Fruit fly (Drosophila melanogaster) whole organism, adult: ENCODE results near the gene CG3213.

Experiments
- CG11617 ChIP-seq: fragments of 200-800 bp; sonication (Bioruptor generic); optimal IDR thresholded peaks from 2 replicates; lab custom pipeline; 2017; ENCODE audit warnings: mild to moderate bottlenecking, missing biosample characterization, missing genetic modification reagents, missing genetic modification characterization
- CG12768 ChIP-seq: fragments of 200-800 bp; sonication (Bioruptor generic); optimal IDR thresholded peaks from 2 replicates; lab custom pipeline; 2017; ENCODE audit warnings: missing biosample characterization, missing genetic modification characterization, mild to moderate bottlenecking, moderate library complexity, missing genetic modification reagents
- CG14711 ChIP-seq: fragments of 200-800 bp; sonication (Bioruptor generic); optimal IDR thresholded peaks from 2 replicates; lab custom pipeline; 2018; ENCODE audit warnings: missing biosample characterization, mild to moderate bottlenecking, missing genetic modification characterization, moderate library complexity
- CG1620 ChIP-seq: fragments of 200-800 bp; sonication (Bioruptor generic); optimal IDR thresholded peaks from 2 replicates; lab custom pipeline; 2016; ENCODE audit warnings: missing biosample characterization, missing genetic modification characterization
- CG33017 ChIP-seq: fragments of 200-800 bp; sonication (Bioruptor generic); optimal IDR thresholded peaks from 2 replicates; lab custom pipeline; 2018; ENCODE audit warnings: missing biosample characterization, mild to moderate bottlenecking, missing genetic modification characterization, moderate library complexity
- CG5204 ChIP-seq: fragments of 200-800 bp; sonication (Bioruptor generic); optimal IDR thresholded peaks from 2 replicates; lab custom pipeline; 2016; ENCODE audit warnings: missing biosample characterization, missing genetic modification characterization
- CG7045 ChIP-seq: fragments of 200-800 bp; sonication (Bioruptor generic); optimal IDR thresholded peaks from 2 replicates; lab custom pipeline; 2017; ENCODE audit warnings: missing biosample characterization, mild to moderate bottlenecking, missing genetic modification characterization
- CG7101 ChIP-seq: fragments of 200-800 bp; sonication (Bioruptor generic); optimal IDR thresholded peaks from 2 replicates; lab custom pipeline; 2018; ENCODE audit warnings: missing biosample characterization, mild to moderate bottlenecking, missing genetic modification characterization, moderate library complexity
- Clk ChIP-seq: fragments of 200-800 bp; sonication (Bioruptor generic); optimal IDR thresholded peaks from 2 replicates; lab custom pipeline; 2017; ENCODE audit warnings: missing biosample characterization, missing genetic modification characterization
- Crg-1 ChIP-seq: fragments of 200-800 bp; sonication (Bioruptor generic); optimal IDR thresholded peaks from 2 replicates; lab custom pipeline; 2016; ENCODE audit warnings: missing biosample characterization, missing genetic modification characterization
- Hr96 ChIP-seq: fragments of 200-800 bp; sonication (Bioruptor generic); optimal IDR thresholded peaks from 2 replicates; lab custom pipeline; 2016; ENCODE audit warnings: missing biosample characterization, missing genetic modification characterization
- Mnt ChIP-seq: fragments of 200-800 bp; sonication (Bioruptor generic); optimal IDR thresholded peaks from 2 replicates; lab custom pipeline; 2016; ENCODE audit warnings: missing biosample characterization, mild to moderate bottlenecking, missing genetic modification characterization
- bab1 ChIP-seq: fragments of 200-800 bp; sonication (Bioruptor generic); optimal IDR thresholded peaks from 3 replicates; lab custom pipeline; 2019; ENCODE audit warnings: missing biosample characterization, mild to moderate bottlenecking, missing genetic modification characterization, moderate library complexity
- cic ChIP-seq: fragments of 200-800 bp; sonication (Bioruptor generic); optimal IDR thresholded peaks from 2 replicates; lab custom pipeline; 2017; ENCODE audit warnings: missing biosample characterization, mild to moderate bottlenecking, missing genetic modification characterization, moderate library complexity
- cnc ChIP-seq, 2 experiments: fragments of >200 bp; optimal IDR thresholded peaks; 2 replicates each; lab custom pipeline; 2017
- kay ChIP-seq: fragments of 200-800 bp; sonication (Bioruptor generic); peaks from one replicate; lab custom pipeline; 2016; ENCODE audit warnings: missing biosample characterization, missing genetic modification characterization, borderline replicate concordance
- ovo ChIP-seq: fragments of 200-800 bp; sonication (Bioruptor generic); optimal IDR thresholded peaks from 2 replicates; lab custom pipeline; 2016; ENCODE audit warnings: missing biosample characterization, missing genetic modification characterization
- pad ChIP-seq: fragments of 200-800 bp; sonication (Bioruptor generic); optimal IDR thresholded peaks from 3 replicates; lab custom pipeline; 2017; ENCODE audit warnings: missing biosample characterization, missing genetic modification characterization, mild to moderate bottlenecking, moderate library complexity, missing genetic modification reagents
- tj ChIP-seq: fragments of 200-800 bp; sonication (Bioruptor generic); optimal IDR thresholded peaks from 3 replicates; lab custom pipeline; 2017; ENCODE audit warnings: missing biosample characterization, mild to moderate bottlenecking, missing genetic modification characterization, moderate library complexity
- toe ChIP-seq: fragments of 200-800 bp; sonication (Bioruptor generic); optimal IDR thresholded peaks from 2 replicates; lab custom pipeline; 2016; ENCODE audit warnings: missing biosample characterization, missing genetic modification characterization

Gene CG3213

DNA sequence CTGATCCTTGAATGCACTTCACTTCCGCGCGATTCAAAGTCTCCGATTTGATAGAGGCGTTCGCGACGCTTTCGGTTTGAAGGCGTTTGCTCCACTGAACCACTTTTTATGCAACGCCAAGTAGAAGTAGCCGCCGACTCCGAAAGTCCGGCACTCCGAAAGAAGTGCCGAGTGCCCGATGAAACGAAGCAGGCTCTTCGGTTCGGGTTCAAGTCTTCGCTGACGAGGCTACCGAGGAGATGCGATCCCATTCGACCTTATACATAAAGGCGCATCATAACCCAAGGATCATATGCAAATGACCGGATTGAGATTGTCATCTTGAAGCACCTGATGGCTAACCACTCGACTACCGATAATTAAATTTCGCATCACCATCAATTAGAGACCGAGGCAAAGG lies 28.5 kb downstream of the CG3213 start, which contains the start of gene CG15414:
TSS of gene CG15414 (minus strand) at position 101 of the 400 bp plus-strand sequence.
- TF ChIP-seq Clk (GFP tag; lab: Kevin White, UChicago) = no peak
- TF ChIP-seq bab1 (GFP tag; lab: Kevin White, UChicago) = no peak
- TF ChIP-seq CG1620 (GFP tag; lab: Kevin White, UChicago) = no peak
- no peak for TF ChIP-seq CG12768 (GFP tag; lab: Kevin White, UChicago)
- no peak for TF ChIP-seq CG14711 (tag; lab: Kevin White, UChicago)
- TF ChIP-seq CG7045 = no peak
- no peak for TF ChIP-seq cic

DNA sequence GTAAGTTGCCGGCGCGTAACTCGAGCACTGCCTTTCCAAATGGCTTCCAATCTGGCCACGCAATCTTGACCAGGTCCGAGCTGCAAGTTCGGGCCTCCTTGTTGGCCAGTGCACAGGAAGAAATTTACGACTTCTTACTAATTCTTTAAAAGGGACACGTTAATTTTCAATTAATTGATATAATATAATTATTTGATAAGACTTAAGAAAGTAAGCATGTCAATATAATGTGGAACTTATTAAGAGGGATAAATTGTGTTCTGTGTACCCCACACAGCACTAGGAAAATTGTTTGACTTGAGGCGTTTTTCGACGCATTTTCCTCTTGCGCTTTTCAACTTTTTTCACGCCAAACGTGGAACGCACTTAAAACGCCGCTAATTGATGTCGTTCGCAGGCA lies 33.9 kb downstream of the CG3213 start:
- TF ChIP-seq CG5204 (GFP tag; lab: Kevin White, UChicago) (no peak), pad (GFP tag; lab: Kevin White, UChicago) (no peak), Hr96 (no peak), cnc (optimal IDR thresholded peaks at IDR 0.05; lab: Kevin White, UChicago) (no peak), CG14711 (tag; lab: Kevin White, UChicago) (no peak)

- TF ChIP-seq CG12768 (GFP tag; lab: Kevin White, UChicago) (no peak), CG7101 (tag; lab: Kevin White, UChicago) (no peak), CG14711 (tag; lab: Kevin White, UChicago) (no peak), CG7045 (no peak), Hr96 (no peak), Mnt (GFP tag; lab: Kevin White, UChicago) (no peak), cnc (optimal IDR thresholded peaks at IDR 0.05; lab: Kevin White, UChicago) (no peak), Crg-1 (GFP tag; lab: Kevin White, UChicago) (no peak), pad (GFP tag; lab: Kevin White, UChicago) (no peak), CG11617 (no peak), tj (no peak), ovo (GFP tag; lab: Kevin White, UChicago) (no peak), bab1 (GFP tag; lab: Kevin White, UChicago) (no peak), cic (no peak), kay (GFP tag; lab: Kevin White, UChicago) (no peak)
These were observed 34.7 kb downstream of the CG3213 start for dm6 chr2L:3484759-3485158.

DNA sequence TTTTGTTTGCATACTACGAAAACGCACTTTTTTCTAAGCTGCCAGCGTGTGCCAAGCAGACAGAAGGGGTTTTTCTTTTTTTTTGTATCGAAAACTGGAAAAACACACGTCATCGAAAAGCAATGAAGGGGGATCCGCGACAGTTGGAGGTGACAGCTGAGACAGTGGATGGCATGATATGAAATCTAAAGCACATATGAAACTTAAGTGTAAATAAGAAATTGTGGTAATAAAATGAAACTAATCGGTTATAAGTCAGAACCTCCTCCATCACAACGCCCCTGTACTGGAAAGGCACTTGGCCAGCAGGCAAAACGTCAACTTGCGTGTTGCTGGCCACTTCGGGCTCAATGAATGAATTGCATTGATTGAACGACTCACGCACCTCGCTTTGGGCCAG lies 35.8 kb downstream of the CG3213 start:
- TF ChIP-seq tj = no peak
- TF ChIP-seq kay (GFP tag; lab: Kevin White, UChicago) = no peak

DNA sequence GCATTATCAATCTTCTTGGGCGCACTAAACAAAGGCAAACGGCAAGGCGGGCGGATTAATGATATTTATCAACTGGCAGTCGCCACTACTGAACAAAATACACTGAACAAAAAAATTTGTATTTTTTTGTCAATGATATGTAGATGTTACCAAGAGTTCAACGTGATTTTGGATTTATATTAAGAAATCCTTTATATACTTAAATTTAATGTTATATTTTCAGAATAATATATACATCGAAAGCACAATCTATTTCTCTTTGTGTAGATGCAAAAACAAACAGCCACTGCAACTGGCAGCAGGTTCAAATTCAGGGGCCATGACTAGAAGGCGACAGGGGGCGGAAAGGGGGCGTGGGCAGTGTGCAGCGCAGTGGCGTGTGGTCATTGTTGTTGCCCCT lies 36.7 kb downstream of the CG3213 start:
- no peak for TF ChIP-seq Clk (GFP tag; lab: Kevin White, UChicago)
- no peak for TF ChIP-seq tj
- peak; percentile 40 for TF ChIP-seq CG7045

DNA sequence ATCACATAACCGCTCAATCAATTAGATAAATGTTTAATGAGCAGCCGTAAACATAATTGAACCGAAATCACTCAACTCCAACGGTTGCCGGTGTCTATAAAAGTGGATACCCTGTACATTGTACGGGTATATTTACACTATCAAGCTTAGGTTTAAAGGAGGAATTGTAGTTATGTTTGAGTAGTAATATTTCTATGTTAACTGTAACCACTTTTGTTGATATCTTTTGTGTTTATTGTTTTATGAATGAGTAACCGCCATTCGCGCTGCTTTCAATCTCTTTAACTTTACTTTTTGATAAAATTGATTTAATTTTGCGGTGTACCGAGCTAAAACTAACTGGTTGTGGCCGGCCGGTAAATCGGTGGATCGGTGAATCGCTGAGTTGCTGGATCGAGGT lies 37.4 kb downstream of the CG3213 start:
- TF ChIP-seq kay (GFP tag; lab: Kevin White, UChicago) (no peak), cic (no peak), Crg-1 (GFP tag; lab: Kevin White, UChicago) (no peak), ovo (GFP tag; lab: Kevin White, UChicago) (no peak), bab1 (GFP tag; lab: Kevin White, UChicago) (no peak), CG33017 (tag; lab: Kevin White, UChicago) (no peak), toe (GFP tag; lab: Kevin White, UChicago) (no peak), CG5204 (GFP tag; lab: Kevin White, UChicago) (no peak), CG7045 (no peak), CG1620 (GFP tag; lab: Kevin White, UChicago) (no peak), Clk (GFP tag; lab: Kevin White, UChicago) (no peak), Mnt (GFP tag; lab: Kevin White, UChicago) (no peak), CG7101 (tag; lab: Kevin White, UChicago) (no peak), tj (no peak)

- TF ChIP-seq CG12768 (GFP tag; lab: Kevin White, UChicago) = peak; percentile 10
- TF ChIP-seq Hr96 = no peak
- TF ChIP-seq CG33017 (tag; lab: Kevin White, UChicago) = no peak
- peak; percentile 38 for TF ChIP-seq tj
- TF ChIP-seq cnc (optimal IDR thresholded peaks at IDR 0.05; lab: Kevin White, UChicago) = no peak
- peak; percentile 31 for TF ChIP-seq kay (GFP tag; lab: Kevin White, UChicago)
- TF ChIP-seq ovo (GFP tag; lab: Kevin White, UChicago) = no peak
- TF ChIP-seq CG7101 (tag; lab: Kevin White, UChicago) = no peak
These were observed 39.0 kb downstream of the CG3213 start for dm6 chr2L:3480443-3480839.

dm6 chr2L:3479697-3480442 lies 39.6 kb downstream of the CG3213 start:
- TF ChIP-seq Crg-1 (GFP tag; lab: Kevin White, UChicago) = no peak
- TF ChIP-seq Clk (GFP tag; lab: Kevin White, UChicago) = peak; percentile 8
- TF ChIP-seq Mnt (GFP tag; lab: Kevin White, UChicago) = peak; percentile 82
- TF ChIP-seq tj = peak; percentile 94
- no peak for TF ChIP-seq ovo (GFP tag; lab: Kevin White, UChicago)
- TF ChIP-seq pad (GFP tag; lab: Kevin White, UChicago) = no peak
